Worm (Caenorhabditis elegans): ENCODE measurements around the gene nars-2.

DNA sequence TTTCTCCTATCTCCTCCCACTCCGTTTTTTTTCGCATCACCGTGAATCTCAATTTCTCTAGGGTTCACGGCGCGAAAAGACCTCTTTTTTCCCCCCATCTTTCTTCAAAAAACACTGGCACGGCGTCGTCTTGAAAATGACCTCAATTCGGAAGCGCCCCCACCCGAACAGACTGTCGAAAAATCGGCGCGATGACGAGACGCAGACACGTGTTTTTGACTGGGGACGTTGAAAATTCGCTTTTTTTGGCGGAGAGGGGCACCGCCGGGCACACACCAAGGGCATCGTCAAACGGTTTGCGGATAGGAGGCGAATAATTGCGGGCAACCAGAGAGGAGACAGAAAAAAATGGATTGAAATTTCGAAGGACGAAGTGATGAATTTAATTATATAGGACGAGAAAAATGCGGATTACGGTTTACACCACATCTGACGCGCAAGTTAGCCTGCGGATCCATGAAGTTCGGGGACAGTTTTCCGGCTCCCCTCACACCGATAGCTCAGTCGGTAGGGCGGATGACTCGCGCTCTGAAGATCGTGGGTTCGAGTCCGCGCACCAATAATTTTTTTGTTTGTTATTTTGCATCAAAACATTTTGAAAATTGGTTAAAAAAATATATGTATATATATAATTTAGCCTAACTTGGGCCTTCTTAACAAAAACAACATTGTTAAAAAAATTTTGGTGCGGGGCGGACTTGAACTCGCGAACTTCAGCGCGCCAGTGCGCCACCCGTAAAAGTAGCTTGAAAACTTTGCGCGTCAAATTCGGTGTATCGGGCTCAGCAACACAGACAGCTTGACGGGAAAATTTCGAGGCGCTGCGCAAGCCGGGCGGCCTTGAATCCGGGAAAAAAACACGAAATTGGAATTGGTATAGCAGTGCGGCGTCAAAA, 21.8 kb downstream of the nars-2 start:
- TF ChIP-seq ama-1 (optimal IDR thresholded peaks at IDR 0.05) (no peak), egl-27 (tag; optimal IDR thresholded peaks at IDR 0.05) (no peak), fos-1 (tag; optimal IDR thresholded peaks at IDR 0.05) (peak; percentile 11), nhr-11 (tag; optimal IDR thresholded peaks at IDR 0.05) (no peak), nhr-237 (tag; optimal IDR thresholded peaks at IDR 0.05) (no peak), unc-55 (GFP tag; optimal IDR thresholded peaks at IDR 0.05) (no peak), dmd-4 (tag; optimal IDR thresholded peaks at IDR 0.05) (no peak), elt-3 (tag; optimal IDR thresholded peaks at IDR 0.05) (no peak)
